Worm (Caenorhabditis elegans) whole organism, L1 larva: ENCODE results near the gene cpd-2.

Source experiments
- C16A3.4 ChIP-seq: fragments of 150-350 bp; optimal IDR thresholded peaks from 2 replicates; lab custom pipeline; 2014; ENCODE audit warnings: missing biosample characterization, missing genetic modification characterization
- C34B4.2 ChIP-seq: sonication (generic microtip); optimal IDR thresholded peaks from 2 replicates; lab custom pipeline; 2017; ENCODE audit warnings: mild to moderate bottlenecking, missing genetic modification characterization, missing compliant biosample characterization
- F16B12.6 ChIP-seq: fragments of 150-350 bp; optimal IDR thresholded peaks from 2 replicates; lab custom pipeline; 2014; ENCODE audit warnings: missing biosample characterization, missing genetic modification characterization
- aha-1 ChIP-seq: fragments of 150-350 bp; optimal IDR thresholded peaks from 2 replicates; lab custom pipeline; 2014; ENCODE audit warnings: missing biosample characterization, missing genetic modification characterization
- alr-1 ChIP-seq: fragments of 200-800 bp; sonication (Bioruptor generic); optimal IDR thresholded peaks from 2 replicates; lab custom pipeline; 2018; ENCODE audit warnings: borderline replicate concordance, mild to moderate bottlenecking, missing genetic modification characterization, missing compliant biosample characterization
- aly-2 ChIP-seq: fragments of 150-350 bp; optimal IDR thresholded peaks from 2 replicates; lab custom pipeline; 2014; ENCODE audit warnings: missing biosample characterization, missing genetic modification characterization
- ceh-8 ChIP-seq: fragments of 200-800 bp; sonication (Bioruptor generic); optimal IDR thresholded peaks from 2 replicates; lab custom pipeline; 2018; ENCODE audit warnings: mild to moderate bottlenecking, missing genetic modification characterization, moderate library complexity, missing compliant biosample characterization
- ceh-82 ChIP-seq, 3 experiments: fragments of 150-350 bp in 1 of 3; sonication (generic microtip) in 2 of 3; optimal IDR thresholded peaks; 2 replicates each; lab custom pipeline; 2014 to 2017; ENCODE audit warnings: missing biosample characterization in 3 of 3, missing genetic modification characterization in 3 of 3
- ceh-88 ChIP-seq: fragments of 200-800 bp; sonication (Bioruptor generic); IDR thresholded peaks from 2 replicates; pipeline ENCODE4 v1.3.6; 2022; ENCODE audit warnings: missing genetic modification characterization, missing compliant biosample characterization
- ceh-90 ChIP-seq: sonication (generic microtip); optimal IDR thresholded peaks from 2 replicates; lab custom pipeline; 2016; ENCODE audit warnings: missing genetic modification characterization, missing compliant biosample characterization
- ces-1 ChIP-seq: fragments of 150-350 bp; optimal IDR thresholded peaks from 2 replicates; lab custom pipeline; 2014; ENCODE audit warnings: missing biosample characterization, missing genetic modification reagents, missing genetic modification characterization
- dpl-1 ChIP-seq, 3 experiments: fragments of 150-350 bp in 2 of 3; sonication (generic microtip) in 1 of 3; optimal IDR thresholded peaks; 2 replicates each; lab custom pipeline; 2014 to 2017; ENCODE audit warnings: missing biosample characterization in 3 of 3, missing genetic modification characterization in 3 of 3, missing genetic modification reagents in 3 of 3
- dsc-1 ChIP-seq: sonication (generic microtip); optimal IDR thresholded peaks from 2 replicates; lab custom pipeline; 2016; ENCODE audit warnings: mild to moderate bottlenecking, missing genetic modification characterization, missing compliant biosample characterization
- efl-1 ChIP-seq, 4 experiments: fragments of 150-350 bp; optimal IDR thresholded peaks in 3 of 4; peaks in 1 of 4; 1 replicate in 1 of 4; 2 replicates in 3 of 4; lab custom pipeline; 2014; ENCODE audit warnings: missing biosample characterization in 2 of 4, missing genetic modification characterization in 2 of 4, missing genetic modification reagents in 2 of 4
- egl-13 ChIP-seq: sonication (generic microtip); optimal IDR thresholded peaks from 2 replicates; lab custom pipeline; 2016; ENCODE audit warnings: missing genotype, missing genetic modification reagents, missing genetic modification characterization, missing compliant biosample characterization
- egl-27 ChIP-seq, 2 experiments: fragments of 150-350 bp in 1 of 2; sonication (generic microtip); optimal IDR thresholded peaks; 3 replicates each; lab custom pipeline; 2017 to 2018; ENCODE audit warnings: missing biosample characterization in 2 of 2, missing genetic modification characterization in 2 of 2, missing genetic modification reagents in 2 of 2
- elt-2 ChIP-seq: sonication (generic microtip); optimal IDR thresholded peaks from 2 replicates; lab custom pipeline; 2016; ENCODE audit warnings: missing genetic modification characterization, mild to moderate bottlenecking, inconsistent platforms, missing compliant biosample characterization, missing genetic modification reagents
- fkh-10 ChIP-seq: sonication (generic microtip); optimal IDR thresholded peaks from 2 replicates; lab custom pipeline; 2017; ENCODE audit warnings: missing biosample characterization, missing genetic modification reagents, missing genetic modification characterization
- fkh-8 ChIP-seq: sonication (generic microtip); optimal IDR thresholded peaks from 2 replicates; lab custom pipeline; 2016; ENCODE audit warnings: mild to moderate bottlenecking, missing genetic modification characterization, missing compliant biosample characterization
- grh-1 ChIP-seq: fragments of 200-800 bp; sonication (Bioruptor generic); IDR thresholded peaks from 2 replicates; pipeline ENCODE4 v1.3.6; 2022; ENCODE audit warnings: missing genetic modification reagents, missing genetic modification characterization, missing compliant biosample characterization
- hlh-17 ChIP-seq: fragments of 200-800 bp; sonication (Bioruptor generic); optimal IDR thresholded peaks from 2 replicates; lab custom pipeline; 2018; ENCODE audit warnings: missing genetic modification characterization, mild to moderate bottlenecking, missing compliant biosample characterization, moderate library complexity, borderline replicate concordance
- hlh-4 ChIP-seq: sonication (generic microtip); optimal IDR thresholded peaks from 2 replicates; lab custom pipeline; 2016; ENCODE audit warnings: mild to moderate bottlenecking, missing genetic modification characterization, missing compliant biosample characterization
- irx-1 ChIP-seq: sonication (generic microtip); optimal IDR thresholded peaks from 2 replicates; lab custom pipeline; 2016; ENCODE audit warnings: missing genetic modification characterization, missing compliant biosample characterization
- jun-1 ChIP-seq: fragments of 150-350 bp; optimal IDR thresholded peaks from 2 replicates; lab custom pipeline; 2014; ENCODE audit warnings: missing biosample characterization, missing genetic modification reagents, missing genetic modification characterization
- lin-13 ChIP-seq: fragments of 150-350 bp; optimal IDR thresholded peaks from 2 replicates; lab custom pipeline; 2014; ENCODE audit warnings: missing biosample characterization, missing genetic modification reagents, missing genetic modification characterization
- lin-14 ChIP-seq: fragments of 200-800 bp; sonication (Bioruptor generic); optimal IDR thresholded peaks from 2 replicates; lab custom pipeline; 2018; ENCODE audit warnings: mild to moderate bottlenecking, missing genetic modification characterization, moderate library complexity, missing compliant biosample characterization
- lin-15B ChIP-seq: fragments of 150-350 bp; sonication (generic microtip); optimal IDR thresholded peaks from 3 replicates; lab custom pipeline; 2014; ENCODE audit warnings: missing biosample characterization, missing genetic modification characterization
- lin-35 ChIP-seq, 2 experiments: fragments of 150-350 bp; optimal IDR thresholded peaks; 2 replicates each; lab custom pipeline; 2014; ENCODE audit warnings: missing biosample characterization in 2 of 2, missing genetic modification characterization in 2 of 2, missing genetic modification reagents in 2 of 2
- lsy-2 ChIP-seq, 2 experiments: fragments of 150-350 bp; optimal IDR thresholded peaks; 2 replicates each; lab custom pipeline; 2014; ENCODE audit warnings: missing biosample characterization in 2 of 2, missing genetic modification characterization in 2 of 2
- mdl-1 ChIP-seq, 2 experiments: fragments of 150-350 bp; optimal IDR thresholded peaks; 2 replicates each; lab custom pipeline; 2014 to 2017; ENCODE audit warnings: missing biosample characterization in 2 of 2, missing genetic modification characterization in 2 of 2, inconsistent platforms in 1 of 2
- mef-2 ChIP-seq: fragments of 150-350 bp; optimal IDR thresholded peaks from 2 replicates; lab custom pipeline; 2014; ENCODE audit warnings: missing biosample characterization, missing genetic modification characterization
- mep-1 ChIP-seq: fragments of 150-350 bp; optimal IDR thresholded peaks from 2 replicates; lab custom pipeline; 2014; ENCODE audit warnings: missing biosample characterization, missing genetic modification characterization
- nhr-19 ChIP-seq: fragments of 200-800 bp; sonication (Bioruptor generic); conservative IDR thresholded peaks from 2 replicates; pipeline ENCODE4 v1.3.6; 2022; ENCODE audit warnings: missing genetic modification characterization, missing compliant biosample characterization
- nhr-20 ChIP-seq: sonication (generic microtip); optimal IDR thresholded peaks from 2 replicates; lab custom pipeline; 2016; ENCODE audit warnings: mild to moderate bottlenecking, missing genetic modification characterization, missing compliant biosample characterization
- nhr-47 ChIP-seq: sonication (generic microtip); optimal IDR thresholded peaks from 2 replicates; lab custom pipeline; 2016; ENCODE audit warnings: mild to moderate bottlenecking, missing genetic modification characterization, moderate library complexity, missing compliant biosample characterization
- nhr-71 ChIP-seq: sonication (generic microtip); optimal IDR thresholded peaks from 2 replicates; lab custom pipeline; 2016; ENCODE audit warnings: mild to moderate bottlenecking, missing genetic modification characterization, moderate library complexity, missing compliant biosample characterization
- nhr-77 ChIP-seq: fragments of 150-350 bp; optimal IDR thresholded peaks from 2 replicates; lab custom pipeline; 2014; ENCODE audit warnings: missing biosample characterization, missing genetic modification characterization
- nhr-85 ChIP-seq: sonication (generic microtip); peaks from one replicate; lab custom pipeline; 2016; ENCODE audit warnings: missing genetic modification characterization, inconsistent platforms, missing compliant biosample characterization
- nhr-90 ChIP-seq: sonication (generic microtip); optimal IDR thresholded peaks from 2 replicates; lab custom pipeline; 2016; ENCODE audit warnings: mild to moderate bottlenecking, missing genetic modification characterization, missing compliant biosample characterization; ENCODE audit not compliant: poor library complexity
- rnt-1 ChIP-seq: sonication (generic microtip); optimal IDR thresholded peaks from 2 replicates; lab custom pipeline; 2016; ENCODE audit warnings: mild to moderate bottlenecking, missing genetic modification characterization, moderate library complexity, missing compliant biosample characterization
- skn-1 ChIP-seq: fragments of 150-350 bp; optimal IDR thresholded peaks from 2 replicates; lab custom pipeline; 2014; ENCODE audit warnings: missing biosample characterization, missing genetic modification characterization
- snpc-4 ChIP-seq: fragments of 150-350 bp; optimal IDR thresholded peaks from 2 replicates; lab custom pipeline; 2014; ENCODE audit warnings: missing biosample characterization, missing genetic modification characterization
- snu-23 ChIP-seq: sonication (generic microtip); optimal IDR thresholded peaks from 2 replicates; lab custom pipeline; 2016; ENCODE audit warnings: missing genetic modification characterization, missing compliant biosample characterization
- sox-4 ChIP-seq: sonication (generic microtip); optimal IDR thresholded peaks from 2 replicates; lab custom pipeline; 2016; ENCODE audit warnings: missing genetic modification characterization, missing compliant biosample characterization
- sptf-1 ChIP-seq: fragments of 150-350 bp; optimal IDR thresholded peaks from 2 replicates; lab custom pipeline; 2014; ENCODE audit warnings: missing biosample characterization, missing genetic modification characterization
- swsn-7 ChIP-seq: sonication (generic microtip); optimal IDR thresholded peaks from 2 replicates; lab custom pipeline; 2016; ENCODE audit warnings: missing genetic modification characterization, missing compliant biosample characterization
- tbx-2 ChIP-seq: sonication (generic microtip); optimal IDR thresholded peaks from 2 replicates; lab custom pipeline; 2016; ENCODE audit warnings: missing genetic modification characterization, missing compliant biosample characterization
- unc-86 ChIP-seq: sonication (generic microtip); optimal IDR thresholded peaks from 2 replicates; lab custom pipeline; 2016; ENCODE audit warnings: missing genetic modification characterization, missing compliant biosample characterization
- xbp-1 ChIP-seq: sonication (generic microtip); optimal IDR thresholded peaks from 2 replicates; lab custom pipeline; 2016; ENCODE audit warnings: missing genetic modification characterization, missing compliant biosample characterization

Gene cpd-2

ce11 chrX:16024558-16024957 is 25.1 kb upstream of the cpd-2 start:
- TF ChIP-seq mep-1 = peak; percentile 45
- TF ChIP-seq lin-14 = peak; percentile 92
- peak; percentile 65 for TF ChIP-seq dsc-1 (tag; lab: Kevin White, UChicago)
- TF ChIP-seq sox-4 = no peak
- peak; percentile 76 for TF ChIP-seq nhr-71 (tag; lab: Kevin White, UChicago)
- peak; percentile 0 to 62 for TF ChIP-seq lsy-2 (tag; optimal IDR thresholded peaks at IDR 0.05; lab: Kevin White, UChicago)
- TF ChIP-seq dpl-1 (GFP tag; optimal IDR thresholded peaks at IDR 0.05; lab: Kevin White, UChicago) = peak in 1 of 3 experiments; percentile 9
- peak in 1 of 2 experiments; percentile 49 for TF ChIP-seq mdl-1 (tag; optimal IDR thresholded peaks at IDR 0.05; lab: Kevin White, UChicago)
- peak; percentile 32 to 37 for TF ChIP-seq lin-35 (GFP tag; optimal IDR thresholded peaks at IDR 0.05; lab: Kevin White, UChicago)
- peak; percentile 79 for TF ChIP-seq fkh-10 (GFP tag; lab: Kevin White, UChicago)
- TF ChIP-seq snpc-4 (tag; lab: Kevin White, UChicago) = peak; percentile 64
- TF ChIP-seq unc-86 (tag; lab: Kevin White, UChicago) = peak; percentile 20
- peak; percentile 80 for TF ChIP-seq fkh-8 (tag; lab: Kevin White, UChicago)
- TF ChIP-seq nhr-47 = peak; percentile 71
- peak; percentile 61 for TF ChIP-seq skn-1 (tag; lab: Kevin White, UChicago)
- TF ChIP-seq efl-1 (optimal IDR thresholded peaks at IDR 0.05; lab: Kevin White, UChicago) = peak; percentile 10 to 12
- TF ChIP-seq efl-1 (GFP tag; optimal IDR thresholded peaks at IDR 0.05 in 1 of 2; lab: Kevin White, UChicago) = no peak
- peak; percentile 44 for TF ChIP-seq tbx-2 (tag; lab: Kevin White, UChicago)
- peak; percentile 71 for TF ChIP-seq snu-23 (GFP tag; lab: Kevin White, UChicago)
- TF ChIP-seq nhr-19 = peak; percentile 41
- no peak for TF ChIP-seq F16B12.6 (tag; lab: Kevin White, UChicago)
- TF ChIP-seq grh-1 (GFP tag; lab: Robert Waterston, UW) = no peak
- TF ChIP-seq C16A3.4 (tag; lab: Kevin White, UChicago) = peak; percentile 3
- TF ChIP-seq irx-1 (tag; lab: Kevin White, UChicago) = no peak
- TF ChIP-seq nhr-90 = peak; percentile 43
- no peak for TF ChIP-seq mef-2 (tag; lab: Kevin White, UChicago)
- peak; percentile 73 for TF ChIP-seq elt-2 (tag; lab: Kevin White, UChicago)
- peak; percentile 81 for TF ChIP-seq egl-13 (tag; lab: Kevin White, UChicago)
- no peak for TF ChIP-seq C34B4.2
- TF ChIP-seq nhr-77 = peak; percentile 65
- TF ChIP-seq ces-1 (GFP tag; lab: Kevin White, UChicago) = no peak
- peak; percentile 58 for TF ChIP-seq swsn-7 (tag; lab: Kevin White, UChicago)
- TF ChIP-seq aly-2 = no peak
- TF ChIP-seq sptf-1 (tag; lab: Kevin White, UChicago) = no peak
- no peak for TF ChIP-seq ceh-90 (tag; lab: Kevin White, UChicago)
- TF ChIP-seq lin-13 (GFP tag; lab: Kevin White, UChicago) = no peak
- TF ChIP-seq nhr-85 (tag; lab: Kevin White, UChicago) = peak; percentile 24
- TF ChIP-seq ceh-8 = peak; percentile 13
- TF ChIP-seq xbp-1 = peak; percentile 22
- TF ChIP-seq ceh-88 (GFP tag; lab: Robert Waterston, UW) = no peak
- peak in 1 of 2 experiments; percentile 21 for TF ChIP-seq egl-27 (tag; optimal IDR thresholded peaks at IDR 0.05; lab: Kevin White, UChicago)
- no peak for TF ChIP-seq aha-1 (tag; lab: Kevin White, UChicago)
- no peak for TF ChIP-seq alr-1 (tag; lab: Kevin White, UChicago)
- TF ChIP-seq jun-1 (tag; lab: Kevin White, UChicago) = peak; percentile 67
- TF ChIP-seq hlh-17 (GFP tag; lab: Kevin White, UChicago) = no peak
- no peak for TF ChIP-seq lin-15B
- peak; percentile 64 for TF ChIP-seq nhr-20
- no peak for TF ChIP-seq hlh-4
- TF ChIP-seq ceh-82 (tag; optimal IDR thresholded peaks at IDR 0.05; lab: Kevin White, UChicago) = peak; percentile 28 to 83 (median 44)
- peak; percentile 72 for TF ChIP-seq rnt-1 (tag; lab: Kevin White, UChicago)
